Fruit fly (Drosophila melanogaster) whole organism, embryonic: ENCODE data around the gene CG5180.

Experiments used
- Asciz ChIP-seq: fragments of 200-800 bp; sonication (Bioruptor generic); optimal IDR thresholded peaks from 2 replicates; lab custom pipeline; 2017; ENCODE audit warnings: missing biosample characterization, mild to moderate bottlenecking, missing genetic modification characterization, missing genetic modification reagents
- CG10147 ChIP-seq: fragments of 200-800 bp; sonication (Bioruptor generic); optimal IDR thresholded peaks from 2 replicates; lab custom pipeline; 2019; ENCODE audit warnings: missing biosample characterization, mild to moderate bottlenecking, missing genetic modification characterization, moderate library complexity
- CG10366 ChIP-seq: fragments of 200-800 bp; sonication (Bioruptor generic); IDR thresholded peaks from 2 replicates; pipeline ENCODE4 v1.3.6; 2022; ENCODE audit warnings: missing biosample characterization, missing genetic modification characterization
- CG11695 ChIP-seq: fragments of 200-800 bp; sonication (Bioruptor generic); IDR thresholded peaks from 3 replicates; pipeline ENCODE4 v1.3.6; 2022; ENCODE audit warnings: missing biosample characterization, missing genetic modification characterization
- CG12071 ChIP-seq: fragments of 200-800 bp; sonication (Bioruptor generic); optimal IDR thresholded peaks from 3 replicates; lab custom pipeline; 2018; ENCODE audit warnings: missing biosample characterization, mild to moderate bottlenecking, missing genetic modification characterization
- CG15601 ChIP-seq: fragments of 200-800 bp; sonication (Bioruptor generic); optimal IDR thresholded peaks from 3 replicates; lab custom pipeline; 2019; ENCODE audit warnings: missing biosample characterization, mild to moderate bottlenecking, missing genetic modification characterization, moderate library complexity
- CG18262 ChIP-seq: fragments of 200-800 bp; optimal IDR thresholded peaks from 3 replicates; lab custom pipeline; 2019; ENCODE audit warnings: missing biosample characterization, mild to moderate bottlenecking, missing genetic modification characterization, moderate library complexity
- CG18599 ChIP-seq: fragments of 200-800 bp; sonication (Bioruptor generic); optimal IDR thresholded peaks from 3 replicates; lab custom pipeline; 2017; ENCODE audit warnings: missing biosample characterization, missing genetic modification characterization, mild to moderate bottlenecking, moderate library complexity, missing genetic modification reagents
- CG18619 ChIP-seq: fragments of 200-800 bp; sonication (Bioruptor generic); optimal IDR thresholded peaks from 3 replicates; lab custom pipeline; 2017; ENCODE audit warnings: missing biosample characterization, mild to moderate bottlenecking, missing genetic modification characterization
- CG2120 ChIP-seq: fragments of 200-800 bp; sonication (Bioruptor generic); optimal IDR thresholded peaks from 3 replicates; lab custom pipeline; 2016; ENCODE audit warnings: missing biosample characterization, missing genetic modification characterization
- CG2202 ChIP-seq: fragments of 200-800 bp; sonication (Bioruptor generic); optimal IDR thresholded peaks from 2 replicates; lab custom pipeline; 2018; ENCODE audit warnings: missing biosample characterization, mild to moderate bottlenecking, missing genetic modification characterization
- CG2889 ChIP-seq: fragments of 200-800 bp; sonication (Bioruptor generic); IDR thresholded peaks from 3 replicates; pipeline ENCODE4 v1.3.6; 2022; ENCODE audit warnings: missing biosample characterization, missing genetic modification characterization
- CG32772 ChIP-seq: fragments of 200-800 bp; sonication (Bioruptor generic); IDR thresholded peaks from 2 replicates; pipeline ENCODE4 v1.3.6; 2022; ENCODE audit warnings: missing biosample characterization, missing genetic modification characterization
- CG3281 ChIP-seq: fragments of 200-800 bp; sonication (Bioruptor generic); optimal IDR thresholded peaks from 3 replicates; lab custom pipeline; 2017; ENCODE audit warnings: missing biosample characterization, mild to moderate bottlenecking, missing genetic modification characterization
- CG34376 ChIP-seq: fragments of 200-800 bp; sonication (Bioruptor generic); optimal IDR thresholded peaks from 2 replicates; lab custom pipeline; 2018; ENCODE audit warnings: missing biosample characterization, mild to moderate bottlenecking, missing genetic modification characterization
- CG7745 ChIP-seq: fragments of 200-800 bp; sonication (Bioruptor generic); optimal IDR thresholded peaks from 2 replicates; lab custom pipeline; 2018; ENCODE audit warnings: missing biosample characterization, mild to moderate bottlenecking, missing genetic modification characterization, moderate library complexity
- CG9797 ChIP-seq: fragments of 200-800 bp; sonication (Bioruptor generic); optimal IDR thresholded peaks from 3 replicates; lab custom pipeline; 2018; ENCODE audit warnings: missing biosample characterization, mild to moderate bottlenecking, missing genetic modification characterization
- D19A ChIP-seq: fragments of 200-800 bp; optimal IDR thresholded peaks from 3 replicates; lab custom pipeline; 2019; ENCODE audit warnings: missing biosample characterization, mild to moderate bottlenecking, missing genetic modification characterization, moderate library complexity
- Ets65A ChIP-seq: fragments of 200-800 bp; sonication (Bioruptor generic); peaks from one replicate; lab custom pipeline; 2016; ENCODE audit warnings: missing biosample characterization, missing genetic modification characterization
- HmgZ ChIP-seq: fragments of 200-800 bp; sonication (Bioruptor generic); optimal IDR thresholded peaks from 2 replicates; lab custom pipeline; 2018; ENCODE audit warnings: missing biosample characterization, mild to moderate bottlenecking, missing genetic modification characterization
- Hmx ChIP-seq: fragments of 200-800 bp; sonication (Bioruptor generic); optimal IDR thresholded peaks from 2 replicates; lab custom pipeline; 2016; ENCODE audit warnings: missing biosample characterization, missing genetic modification characterization
- Hr78 ChIP-seq, 2 experiments: fragments of 200-800 bp in 1 of 2; fragments of >200 bp in 1 of 2; sonication (Bioruptor generic) in 1 of 2; optimal IDR thresholded peaks; 2 replicates each; lab custom pipeline; 2017 to 2019; ENCODE audit warnings: missing biosample characterization in 2 of 2, missing genetic modification characterization in 2 of 2, mild to moderate bottlenecking in 1 of 2, moderate library complexity in 1 of 2
- Med ChIP-seq: fragments of 200-800 bp; sonication (Bioruptor generic); peaks from one replicate; lab custom pipeline; 2016; ENCODE audit warnings: missing biosample characterization, missing genetic modification characterization, mild to moderate bottlenecking, inconsistent platforms, moderate library complexity
- NC2β ChIP-seq: fragments of 200-800 bp; sonication (Bioruptor generic); optimal IDR thresholded peaks from 2 replicates; lab custom pipeline; 2016; ENCODE audit warnings: missing biosample characterization, missing genetic modification characterization
- Nf-YA ChIP-seq: fragments of 200-800 bp; sonication (Bioruptor generic); IDR thresholded peaks from 2 replicates; pipeline ENCODE4 v1.3.6; 2022; ENCODE audit warnings: missing biosample characterization, missing genetic modification characterization
- Pdp1 ChIP-seq, 2 experiments: fragments of 200-800 bp; sonication (Bioruptor generic); optimal IDR thresholded peaks; 3 replicates each; lab custom pipeline; 2016; ENCODE audit warnings: missing biosample characterization in 2 of 2, missing genetic modification characterization in 2 of 2, mild to moderate bottlenecking in 1 of 2, moderate library complexity in 1 of 2
- Rfx ChIP-seq: fragments of 200-800 bp; sonication (Bioruptor generic); IDR thresholded peaks from 2 replicates; pipeline ENCODE4 v1.3.6; 2022; ENCODE audit warnings: missing biosample characterization, missing genetic modification characterization
- Rx ChIP-seq: fragments of 200-800 bp; sonication (Bioruptor generic); IDR thresholded peaks from 2 replicates; pipeline ENCODE4 v1.3.6; 2022; ENCODE audit warnings: missing biosample characterization, missing genetic modification characterization
- Stat92E ChIP-seq, 3 experiments: fragments of >200 bp in 2 of 3; fragments of 200-800 bp in 1 of 3; sonication (Bioruptor generic) in 1 of 3; optimal IDR thresholded peaks; 2 replicates each; lab custom pipeline; 2017 to 2019; ENCODE audit warnings: missing biosample characterization in 3 of 3, missing genetic modification characterization in 3 of 3, mild to moderate bottlenecking in 1 of 3, moderate library complexity in 1 of 3
- amos ChIP-seq: fragments of 200-800 bp; sonication (Bioruptor generic); IDR thresholded peaks from 2 replicates; pipeline ENCODE4 v1.3.6; 2022; ENCODE audit warnings: missing biosample characterization, missing genetic modification characterization; ENCODE audit not compliant: partially characterized antibody
- cas ChIP-seq: fragments of 200-800 bp; sonication (Bioruptor generic); IDR thresholded peaks from 2 replicates; pipeline ENCODE4 v1.3.6; 2022; ENCODE audit warnings: missing biosample characterization, missing genetic modification characterization
- chinmo ChIP-seq: fragments of 200-800 bp; sonication (Bioruptor generic); IDR thresholded peaks from 4 replicates; pipeline ENCODE4 v1.3.6; 2022; ENCODE audit warnings: missing biosample characterization, missing genetic modification characterization; ENCODE audit not compliant: partially characterized antibody
- danr ChIP-seq: fragments of 200-800 bp; sonication (Bioruptor generic); IDR thresholded peaks from 2 replicates; pipeline ENCODE4 v1.3.6; 2022; ENCODE audit warnings: missing biosample characterization, missing genetic modification characterization
- exex ChIP-seq: fragments of 200-800 bp; sonication (Bioruptor generic); optimal IDR thresholded peaks from 4 replicates; lab custom pipeline; 2018; ENCODE audit warnings: missing biosample characterization, mild to moderate bottlenecking, missing genetic modification characterization, moderate library complexity
- fd102C ChIP-seq: fragments of 200-800 bp; sonication (Bioruptor generic); optimal IDR thresholded peaks from 2 replicates; lab custom pipeline; 2018; ENCODE audit warnings: missing biosample characterization, mild to moderate bottlenecking, missing genetic modification characterization, moderate library complexity
- gem ChIP-seq: fragments of 200-800 bp; sonication (Bioruptor generic); optimal IDR thresholded peaks from 2 replicates; lab custom pipeline; 2019; ENCODE audit warnings: missing biosample characterization, mild to moderate bottlenecking, missing genetic modification characterization, moderate library complexity
- gro ChIP-seq: fragments of 200-800 bp; sonication (Bioruptor generic); optimal IDR thresholded peaks from 2 replicates; lab custom pipeline; 2016; ENCODE audit warnings: missing biosample characterization, missing genetic modification characterization
- lilli ChIP-seq: fragments of 200-800 bp; sonication (Bioruptor generic); optimal IDR thresholded peaks from 3 replicates; lab custom pipeline; 2016; ENCODE audit warnings: missing biosample characterization, missing genetic modification characterization
- mirr ChIP-seq: fragments of 200-800 bp; sonication (Bioruptor generic); optimal IDR thresholded peaks from 3 replicates; lab custom pipeline; 2018; ENCODE audit warnings: missing biosample characterization, mild to moderate bottlenecking, missing genetic modification characterization
- pita ChIP-seq: fragments of 200-800 bp; sonication (Bioruptor generic); optimal IDR thresholded peaks from 2 replicates; lab custom pipeline; 2017; ENCODE audit warnings: missing biosample characterization, mild to moderate bottlenecking, missing genetic modification characterization
- psq ChIP-seq: fragments of 200-800 bp; sonication (Bioruptor generic); optimal IDR thresholded peaks from 2 replicates; lab custom pipeline; 2017; ENCODE audit warnings: missing biosample characterization, missing genetic modification characterization
- sens ChIP-seq: fragments of 200-800 bp; sonication (Bioruptor generic); peaks from one replicate; lab custom pipeline; 2016; ENCODE audit warnings: missing biosample characterization, missing genetic modification characterization
- slbo ChIP-seq: fragments of 200-800 bp; sonication (Bioruptor generic); IDR thresholded peaks from 2 replicates; pipeline ENCODE4 v1.3.6; 2022; ENCODE audit warnings: missing biosample characterization, missing genetic modification characterization
- ssp ChIP-seq: fragments of 200-800 bp; sonication (Bioruptor generic); IDR thresholded peaks from 2 replicates; pipeline ENCODE4 v1.3.6; 2022; ENCODE audit warnings: missing biosample characterization, missing genetic modification characterization
- stwl ChIP-seq: fragments of 200-800 bp; sonication (Bioruptor generic); optimal IDR thresholded peaks from 3 replicates; lab custom pipeline; 2018; ENCODE audit warnings: missing biosample characterization, mild to moderate bottlenecking, missing genetic modification characterization, moderate library complexity
- trem ChIP-seq: fragments of 200-800 bp; optimal IDR thresholded peaks from 3 replicates; lab custom pipeline; 2019; ENCODE audit warnings: missing biosample characterization, mild to moderate bottlenecking, missing genetic modification characterization, moderate library complexity
- wek ChIP-seq: fragments of 200-800 bp; sonication (Bioruptor generic); optimal IDR thresholded peaks from 3 replicates; lab custom pipeline; 2018; ENCODE audit warnings: missing biosample characterization, mild to moderate bottlenecking, missing genetic modification characterization, moderate library complexity

Gene CG5180

dm6 chr3R:20548255-20548654 is 9.5 kb upstream of the CG5180 start (continued):
- TF ChIP-seq cas = no peak
- peak; percentile 51 for TF ChIP-seq CG2202 (tag; lab: Kevin White, UChicago)
- no peak for TF ChIP-seq trem (tag; lab: Kevin White, UChicago)
- peak; percentile 61 for TF ChIP-seq CG7745 (tag; lab: Kevin White, UChicago)
- peak; percentile 34 for TF ChIP-seq gro (GFP tag; lab: Kevin White, UChicago)
- peak; percentile 33 for TF ChIP-seq fd102C (GFP tag; lab: Kevin White, UChicago)
- TF ChIP-seq chinmo = 0 out of 4 replicates have a peak, but pooled peaks have one; percentile 14
- no peak for TF ChIP-seq Rx (GFP tag; lab: Robert Waterston, UW)
- no peak for TF ChIP-seq CG10366 (GFP tag; lab: Robert Waterston, UW)
- no peak for TF ChIP-seq CG18262 (tag; lab: Kevin White, UChicago)
- TF ChIP-seq amos (GFP tag; lab: Robert Waterston, UW) = no peak
- TF ChIP-seq CG15601 (tag; lab: Kevin White, UChicago) = peak; percentile 6
- TF ChIP-seq gem (tag; lab: Kevin White, UChicago) = peak; percentile 37
- peak; percentile 1 for TF ChIP-seq wek (GFP tag; lab: Kevin White, UChicago)
- TF ChIP-seq Hr78 (GFP tag; optimal IDR thresholded peaks at IDR 0.05; lab: Kevin White, UChicago) = peak in 1 of 2 experiments; percentile 77
- TF ChIP-seq psq = no peak
- TF ChIP-seq Pdp1 (GFP tag; optimal IDR thresholded peaks at IDR 0.05; lab: Kevin White, UChicago) = peak in 1 of 2 experiments; percentile 41
- TF ChIP-seq sens = peak; percentile 88
- peak; percentile 71 for TF ChIP-seq mirr
- TF ChIP-seq danr = no peak
- peak; percentile 80 for TF ChIP-seq Med (GFP tag; lab: Kevin White, UChicago)
- peak; percentile 22 for TF ChIP-seq CG34376 (GFP tag; lab: Kevin White, UChicago)

dm6 chr3R:20549017-20549854 is 8.5 kb upstream of the CG5180 start:
- TF ChIP-seq Asciz (GFP tag; lab: Kevin White, UChicago) (no peak), D19A (tag; lab: Kevin White, UChicago) (peak; percentile 8), NC2β (GFP tag; lab: Kevin White, UChicago) (no peak), CG12071 (GFP tag; lab: Kevin White, UChicago) (peak; percentile 48), Med (GFP tag; lab: Kevin White, UChicago) (peak; percentile 79), psq (no peak), Rfx (GFP tag; lab: Robert Waterston, UW) (peak; percentile 47; the same call in 1 of the 2 replicates), Stat92E (GFP tag; optimal IDR thresholded peaks at IDR 0.05; lab: Kevin White, UChicago) (no peak), CG32772 (GFP tag; lab: Robert Waterston, UW) (no peak), slbo (GFP tag; lab: Robert Waterston, UW) (peak; percentile 45), Rx (GFP tag; lab: Robert Waterston, UW) (no peak), Ets65A (GFP tag; lab: Kevin White, UChicago) (peak; percentile 19), CG18599 (GFP tag; lab: Kevin White, UChicago) (peak; percentile 27), CG3281 (GFP tag; lab: Kevin White, UChicago) (no peak), ssp (GFP tag; lab: Robert Waterston, UW) (no peak), CG10147 (no peak), CG11695 (GFP tag; lab: Robert Waterston, UW) (0 out of 3 replicates have a peak, but pooled peaks have one; percentile 7), HmgZ (tag; lab: Kevin White, UChicago) (peak; percentile 5), lilli (GFP tag; lab: Kevin White, UChicago) (no peak), CG9797 (no peak), Hr78 (GFP tag; optimal IDR thresholded peaks at IDR 0.05; lab: Kevin White, UChicago) (no peak), CG2889 (GFP tag; lab: Robert Waterston, UW) (no peak), stwl (tag; lab: Kevin White, UChicago) (no peak), Hmx (GFP tag; lab: Kevin White, UChicago) (no peak), Nf-YA (GFP tag; lab: Robert Waterston, UW) (0 out of 2 replicates have a peak, but pooled peaks have one; percentile 8), CG18619 (GFP tag; lab: Kevin White, UChicago) (no peak), exex (tag; lab: Kevin White, UChicago) (peak; percentile 63), CG18262 (tag; lab: Kevin White, UChicago) (no peak), CG2120 (GFP tag; lab: Kevin White, UChicago) (peak; percentile 40), pita (GFP tag; lab: Kevin White, UChicago) (no peak)
